Fruit fly (Drosophila melanogaster) whole organism: Measurements from ENCODE around the gene CG43737.

Experiments used
- CG8478 ChIP-seq: fragments of >200 bp; optimal IDR thresholded peaks from 2 replicates; lab custom pipeline; 2018; ENCODE audit warnings: inconsistent platforms
- Dll ChIP-seq: fragments of >200 bp; optimal IDR thresholded peaks from 2 replicates; lab custom pipeline; 2017
- EcR ChIP-seq, 2 experiments: fragments of >200 bp; optimal IDR thresholded peaks; 2 replicates each; lab custom pipeline; 2017; ENCODE audit warnings: missing biosample characterization in 2 of 2, missing genetic modification characterization in 2 of 2, missing genetic modification reagents in 2 of 2
- pan ChIP-seq: fragments of >200 bp; optimal IDR thresholded peaks from 2 replicates; lab custom pipeline; 2017
- psq ChIP-seq: fragments of >200 bp; optimal IDR thresholded peaks from 2 replicates; lab custom pipeline; 2017
- usp ChIP-seq: fragments of >200 bp; optimal IDR thresholded peaks from 2 replicates; lab custom pipeline; 2017; ENCODE audit warnings: missing biosample characterization, missing genetic modification characterization, mixed read lengths

dm6 chrX:15221076-15221475, 45.8 kb downstream of the CG43737 start, which contains the start of gene CG43075:
- TF ChIP-seq Dll (lab: Kevin White, UChicago) (no peak), usp (GFP tag; lab: Kevin White, UChicago) (no peak), psq (lab: Kevin White, UChicago) (no peak), CG8478 (no peak), pan (lab: Kevin White, UChicago) (no peak), EcR (GFP tag; optimal IDR thresholded peaks at IDR 0.05; lab: Kevin White, UChicago) (no peak)
